Fruit fly (Drosophila melanogaster) whole organism, pupa: ENCODE measurements around the gene Pp2C1.

Experiments
- CG12605 ChIP-seq: fragments of 200-800 bp; sonication (Bioruptor generic); IDR thresholded peaks from 2 replicates; pipeline ENCODE4 v1.3.6; 2022; ENCODE audit warnings: missing biosample characterization, missing genetic modification characterization
- CG13204 ChIP-seq: fragments of 200-800 bp; sonication (Bioruptor generic); optimal IDR thresholded peaks from 2 replicates; lab custom pipeline; 2018; ENCODE audit warnings: missing biosample characterization, mild to moderate bottlenecking, missing genetic modification characterization, moderate library complexity
- CG15710 ChIP-seq: fragments of 200-800 bp; sonication (Bioruptor generic); optimal IDR thresholded peaks from 2 replicates; lab custom pipeline; 2018; ENCODE audit warnings: missing biosample characterization, mild to moderate bottlenecking, missing genetic modification characterization, moderate library complexity
- CG34367 ChIP-seq: fragments of 200-800 bp; sonication (Bioruptor generic); optimal IDR thresholded peaks from 2 replicates; lab custom pipeline; 2018; ENCODE audit warnings: missing biosample characterization, mild to moderate bottlenecking, missing genetic modification characterization
- CG9948 ChIP-seq: fragments of 200-800 bp; sonication (Bioruptor generic); optimal IDR thresholded peaks from 2 replicates; lab custom pipeline; 2018; ENCODE audit warnings: missing biosample characterization, mild to moderate bottlenecking, missing genetic modification characterization, moderate library complexity
- D1 ChIP-seq: fragments of 200-800 bp; sonication (Bioruptor generic); optimal IDR thresholded peaks from 2 replicates; lab custom pipeline; 2018; ENCODE audit warnings: missing biosample characterization, mild to moderate bottlenecking, missing genetic modification characterization, moderate library complexity
- fd96Ca ChIP-seq: fragments of 200-800 bp; sonication (Bioruptor generic); IDR thresholded peaks from 3 replicates; pipeline ENCODE4 v1.3.6; 2022; ENCODE audit warnings: missing biosample characterization, missing genetic modification characterization
- gl ChIP-seq: fragments of 200-800 bp; sonication (Bioruptor generic); optimal IDR thresholded peaks from 2 replicates; lab custom pipeline; 2018; ENCODE audit warnings: missing biosample characterization, mild to moderate bottlenecking, missing genetic modification characterization
- rn ChIP-seq: fragments of 200-800 bp; sonication (Bioruptor generic); IDR thresholded peaks from 2 replicates; pipeline ENCODE4 v1.3.6; 2022; ENCODE audit warnings: missing biosample characterization, missing genetic modification characterization

DNA sequence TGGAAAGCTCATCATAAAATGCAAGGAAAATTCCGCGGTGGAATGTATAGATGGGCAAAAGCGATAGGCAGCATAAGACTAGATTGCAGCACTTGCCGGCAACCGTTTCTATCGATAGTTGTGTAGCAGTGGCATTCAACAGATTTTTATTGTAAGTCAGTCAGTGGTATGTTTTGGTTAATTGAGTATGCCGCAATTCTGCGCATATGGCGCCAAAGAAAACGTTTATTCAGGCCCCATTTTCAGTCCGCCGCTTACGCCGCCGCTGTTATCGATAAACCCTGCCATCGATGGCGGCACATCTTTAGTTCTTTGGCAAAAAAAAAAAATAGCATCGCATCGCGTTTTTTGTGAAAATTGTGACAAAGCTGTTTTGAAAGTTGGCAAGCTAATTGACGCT, 37.0 kb downstream of the Pp2C1 start, which contains the start of the genes Cbp80 and Torsin:
- no peak for TF ChIP-seq CG12605 (GFP tag; lab: Robert Waterston, UW)
- 0 out of 3 replicates have a peak, but pooled peaks have one; percentile 23 for TF ChIP-seq fd96Ca (GFP tag; lab: Robert Waterston, UW)
- no peak for TF ChIP-seq CG9948 (tag; lab: Kevin White, UChicago)
- no peak for TF ChIP-seq D1
- TF ChIP-seq CG13204 (GFP tag; lab: Kevin White, UChicago): no peak
- TF ChIP-seq gl (tag; lab: Kevin White, UChicago): no peak
- TF ChIP-seq CG15710 (tag; lab: Kevin White, UChicago): no peak
- TF ChIP-seq CG34367: no peak
- no peak for TF ChIP-seq rn
